Worm (Caenorhabditis elegans) whole organism, L2 larva: ENCODE data around the gene ndus-8.
A peak's percentile ranks its signal among the peaks of the same experiment; 100 is the strongest.

Source experiments
- C34F6.9 ChIP-seq: fragments of 150-350 bp; optimal IDR thresholded peaks from 2 replicates; lab custom pipeline; 2014; ENCODE audit warnings: missing biosample characterization, missing genetic modification characterization
- F13H6.1 ChIP-seq: sonication (generic microtip); optimal IDR thresholded peaks from 2 replicates; lab custom pipeline; 2016; ENCODE audit warnings: missing genetic modification characterization, missing compliant biosample characterization
- R02D3.7 ChIP-seq: fragments of 150-350 bp; optimal IDR thresholded peaks from 2 replicates; lab custom pipeline; 2014; ENCODE audit warnings: missing biosample characterization, missing genetic modification characterization
- Y55F3AM.14 ChIP-seq: fragments of 200-800 bp; sonication (Bioruptor generic); optimal IDR thresholded peaks from 2 replicates; lab custom pipeline; 2018; ENCODE audit warnings: mild to moderate bottlenecking, missing genetic modification characterization, missing compliant biosample characterization
- ZK546.5 ChIP-seq: sonication (generic microtip); optimal IDR thresholded peaks from 2 replicates; lab custom pipeline; 2017; ENCODE audit warnings: missing biosample characterization, missing genetic modification characterization
- aly-2 ChIP-seq: fragments of 150-350 bp; optimal IDR thresholded peaks from 2 replicates; lab custom pipeline; 2014; ENCODE audit warnings: missing biosample characterization, missing genetic modification characterization
- blmp-1 ChIP-seq: sonication (generic microtip); optimal IDR thresholded peaks from 2 replicates; lab custom pipeline; 2017; ENCODE audit warnings: missing genetic modification characterization, mild to moderate bottlenecking, missing compliant biosample characterization, antibody characterized with exemption, moderate library complexity; ENCODE audit not compliant: insufficient read depth
- ceh-16 ChIP-seq: fragments of 150-350 bp; optimal IDR thresholded peaks from 2 replicates; lab custom pipeline; 2014; ENCODE audit warnings: missing biosample characterization, missing genetic modification characterization
- ceh-82 ChIP-seq: fragments of 150-350 bp; optimal IDR thresholded peaks from 2 replicates; lab custom pipeline; 2014; ENCODE audit warnings: missing biosample characterization, missing genetic modification characterization
- crh-2 ChIP-seq: sonication (generic microtip); optimal IDR thresholded peaks from 2 replicates; lab custom pipeline; 2017; ENCODE audit warnings: missing biosample characterization, missing genetic modification characterization
- dmd-4 ChIP-seq: sonication (generic microtip); optimal IDR thresholded peaks from 2 replicates; lab custom pipeline; 2017; ENCODE audit warnings: missing biosample characterization, missing genetic modification characterization
- egl-27 ChIP-seq: sonication (generic microtip); optimal IDR thresholded peaks from 3 replicates; lab custom pipeline; 2017; ENCODE audit warnings: missing biosample characterization, missing genetic modification reagents, missing genetic modification characterization
- elt-1 ChIP-seq: fragments of 150-350 bp; optimal IDR thresholded peaks from 2 replicates; lab custom pipeline; 2014; ENCODE audit warnings: missing biosample characterization, missing genetic modification characterization
- elt-3 ChIP-seq: sonication (generic microtip); optimal IDR thresholded peaks from 2 replicates; lab custom pipeline; 2017; ENCODE audit warnings: missing biosample characterization, missing genetic modification characterization
- fos-1 ChIP-seq: fragments of 150-350 bp; optimal IDR thresholded peaks from 2 replicates; lab custom pipeline; 2014; ENCODE audit warnings: missing biosample characterization, missing genetic modification characterization
- gmeb-1 ChIP-seq: fragments of 150-350 bp; optimal IDR thresholded peaks from 2 replicates; lab custom pipeline; 2014; ENCODE audit warnings: missing biosample characterization, missing genetic modification characterization
- lin-11 ChIP-seq: fragments of 150-350 bp; sonication (generic microtip); optimal IDR thresholded peaks from 2 replicates; lab custom pipeline; 2014; ENCODE audit warnings: missing biosample characterization, missing genetic modification characterization, inconsistent platforms, mixed read lengths
- lin-13 ChIP-seq: fragments of 150-350 bp; optimal IDR thresholded peaks from 2 replicates; lab custom pipeline; 2014; ENCODE audit warnings: missing biosample characterization, missing genetic modification reagents, missing genetic modification characterization
- lin-39 ChIP-seq: fragments of 150-350 bp; optimal IDR thresholded peaks from 2 replicates; lab custom pipeline; 2014; ENCODE audit warnings: missing biosample characterization, missing genetic modification reagents, missing genetic modification characterization
- lsy-2 ChIP-seq, 2 experiments: fragments of 150-350 bp in 1 of 2; sonication (generic microtip) in 1 of 2; optimal IDR thresholded peaks; 2 replicates each; lab custom pipeline; 2014 to 2017; ENCODE audit warnings: missing biosample characterization in 2 of 2, missing genetic modification characterization in 2 of 2
- mab-5 ChIP-seq: fragments of 150-350 bp; optimal IDR thresholded peaks from 2 replicates; lab custom pipeline; 2014; ENCODE audit warnings: missing biosample characterization, missing genetic modification characterization
- mbf-1 ChIP-seq: sonication (generic microtip); optimal IDR thresholded peaks from 2 replicates; lab custom pipeline; 2017; ENCODE audit warnings: missing biosample characterization, missing genetic modification characterization
- nhr-10 ChIP-seq: sonication (generic microtip); optimal IDR thresholded peaks from 2 replicates; lab custom pipeline; 2017; ENCODE audit warnings: missing biosample characterization, missing genetic modification characterization
- nhr-11 ChIP-seq: fragments of 150-350 bp; optimal IDR thresholded peaks from 2 replicates; lab custom pipeline; 2014; ENCODE audit warnings: missing biosample characterization, missing genetic modification characterization
- nhr-129 ChIP-seq: fragments of 150-350 bp; optimal IDR thresholded peaks from 2 replicates; lab custom pipeline; 2014; ENCODE audit warnings: missing biosample characterization, missing genetic modification characterization
- nhr-21 ChIP-seq: fragments of 150-350 bp; optimal IDR thresholded peaks from 2 replicates; lab custom pipeline; 2014; ENCODE audit warnings: missing biosample characterization, missing genetic modification characterization
- nhr-23 ChIP-seq: fragments of 150-350 bp; optimal IDR thresholded peaks from 2 replicates; lab custom pipeline; 2014; ENCODE audit warnings: missing biosample characterization, missing genetic modification reagents, missing genetic modification characterization
- nhr-237 ChIP-seq: fragments of 150-350 bp; optimal IDR thresholded peaks from 2 replicates; lab custom pipeline; 2014; ENCODE audit warnings: missing biosample characterization, missing genetic modification characterization
- nhr-25 ChIP-seq: fragments of 150-350 bp; sonication (generic microtip); optimal IDR thresholded peaks from 3 replicates; lab custom pipeline; 2014; ENCODE audit warnings: missing biosample characterization, missing genetic modification characterization
- nhr-6 ChIP-seq: fragments of 150-350 bp; optimal IDR thresholded peaks from 2 replicates; lab custom pipeline; 2014; ENCODE audit warnings: missing biosample characterization, missing genetic modification characterization
- nhr-77 ChIP-seq: fragments of 150-350 bp; optimal IDR thresholded peaks from 2 replicates; lab custom pipeline; 2014; ENCODE audit warnings: missing biosample characterization, missing genetic modification characterization
- peb-1 ChIP-seq: fragments of 150-350 bp; optimal IDR thresholded peaks from 2 replicates; lab custom pipeline; 2014; ENCODE audit warnings: missing biosample characterization, missing genetic modification characterization
- sem-4 ChIP-seq: fragments of 150-350 bp; optimal IDR thresholded peaks from 2 replicates; lab custom pipeline; 2014; ENCODE audit warnings: missing biosample characterization, missing genetic modification reagents, missing genetic modification characterization
- skn-1 ChIP-seq: sonication (generic microtip); optimal IDR thresholded peaks from 2 replicates; lab custom pipeline; 2017; ENCODE audit warnings: missing biosample characterization, missing genetic modification characterization
- sma-3 ChIP-seq: sonication (generic microtip); optimal IDR thresholded peaks from 2 replicates; lab custom pipeline; 2016; ENCODE audit warnings: missing genetic modification reagents, missing genetic modification characterization, missing compliant biosample characterization
- sma-9 ChIP-seq, 2 experiments: fragments of 150-350 bp in 1 of 2; sonication (generic microtip) in 1 of 2; optimal IDR thresholded peaks; 2 replicates each; lab custom pipeline; 2014 to 2016; ENCODE audit warnings: missing genetic modification characterization in 2 of 2, mild to moderate bottlenecking in 1 of 2, missing biosample characterization in 1 of 2, missing compliant biosample characterization in 1 of 2, missing genetic modification reagents in 1 of 2, moderate library complexity in 1 of 2
- snpc-4 ChIP-seq: fragments of 150-350 bp; optimal IDR thresholded peaks from 2 replicates; lab custom pipeline; 2014; ENCODE audit warnings: missing biosample characterization, missing genetic modification characterization
- unc-55 ChIP-seq: fragments of 150-350 bp; sonication (generic microtip); optimal IDR thresholded peaks from 3 replicates; lab custom pipeline; 2014; ENCODE audit warnings: missing biosample characterization, missing genetic modification reagents, missing genetic modification characterization
- unc-62 ChIP-seq: fragments of 150-350 bp; optimal IDR thresholded peaks from 2 replicates; lab custom pipeline; 2014; ENCODE audit warnings: missing biosample characterization, missing genetic modification reagents, missing genetic modification characterization
- zag-1 ChIP-seq: fragments of 150-350 bp; optimal IDR thresholded peaks from 2 replicates; lab custom pipeline; 2014; ENCODE audit warnings: missing biosample characterization, missing genetic modification characterization
- ztf-1 ChIP-seq: fragments of 200-800 bp; sonication (Bioruptor generic); conservative IDR thresholded peaks from 2 replicates; pipeline ENCODE4 v1.3.6; 2022; ENCODE audit warnings: missing genetic modification characterization, missing compliant biosample characterization
- ztf-11 ChIP-seq: sonication (generic microtip); optimal IDR thresholded peaks from 2 replicates; lab custom pipeline; 2017; ENCODE audit warnings: missing biosample characterization, missing genetic modification characterization
- ztf-4 ChIP-seq: fragments of 150-350 bp; optimal IDR thresholded peaks from 2 replicates; lab custom pipeline; 2014; ENCODE audit warnings: missing biosample characterization, missing genetic modification characterization

Gene ndus-8

DNA sequence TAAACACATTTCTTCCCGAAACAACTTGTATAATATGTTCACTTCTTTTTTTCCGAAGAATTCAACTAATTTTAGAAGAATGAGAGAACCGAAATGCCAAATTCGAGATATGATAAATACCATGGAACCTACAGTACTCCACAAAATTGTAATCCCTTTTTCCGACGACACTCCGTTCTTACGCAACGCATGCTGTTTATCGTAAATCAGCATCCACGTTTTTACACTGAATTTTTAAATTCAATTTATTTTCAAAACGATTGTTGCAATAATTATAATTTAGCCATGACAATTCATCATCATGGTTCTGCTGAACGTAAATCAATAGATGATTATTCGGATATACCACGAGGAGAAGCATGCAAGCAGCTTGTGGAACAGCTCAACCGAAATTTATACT is 47.2 kb upstream of the ndus-8 start, which contains the start of gene B0361.3:
Gene B0361.3 (plus strand): TSS at position 284 of the 400 bp plus-strand sequence.
- TF ChIP-seq nhr-237 (tag; lab: Kevin White, UChicago) (no peak), lin-13 (GFP tag; lab: Kevin White, UChicago) (no peak), zag-1 (no peak), crh-2 (peak; percentile 51), Y55F3AM.14 (GFP tag; lab: Kevin White, UChicago) (no peak), lsy-2 (tag; optimal IDR thresholded peaks at IDR 0.05; lab: Kevin White, UChicago) (peak in 1 of 2 experiments; percentile 68), ceh-82 (tag; lab: Kevin White, UChicago) (no peak), unc-55 (GFP tag; lab: Kevin White, UChicago) (peak; percentile 4)

- peak; percentile 35 for TF ChIP-seq nhr-21 (tag; lab: Kevin White, UChicago)
- peak; percentile 76 for TF ChIP-seq crh-2
- TF ChIP-seq snpc-4 = peak; percentile 99
- no peak for TF ChIP-seq ztf-1 (GFP tag; lab: Robert Waterston, UW)
- no peak for TF ChIP-seq ceh-16 (tag; lab: Kevin White, UChicago)
- TF ChIP-seq blmp-1 = no peak
- TF ChIP-seq sem-4 = no peak
- no peak for TF ChIP-seq mab-5
- TF ChIP-seq nhr-129 (tag; lab: Kevin White, UChicago) = peak; percentile 83
- TF ChIP-seq ceh-82 (tag; lab: Kevin White, UChicago) = no peak
- TF ChIP-seq elt-1 (tag; lab: Kevin White, UChicago) = no peak
- TF ChIP-seq gmeb-1 (tag; lab: Kevin White, UChicago) = peak; percentile 88
- TF ChIP-seq nhr-25 (tag; lab: Kevin White, UChicago) = no peak
- peak; percentile 67 to 69 for TF ChIP-seq lsy-2 (tag; optimal IDR thresholded peaks at IDR 0.05; lab: Kevin White, UChicago)
- peak; percentile 35 for TF ChIP-seq nhr-77 (tag; lab: Kevin White, UChicago)
- peak; percentile 75 for TF ChIP-seq sma-9 (GFP tag; optimal IDR thresholded peaks at IDR 0.05; lab: Kevin White, UChicago)
- no peak for TF ChIP-seq sma-9 (tag; optimal IDR thresholded peaks at IDR 0.05; lab: Kevin White, UChicago)
- peak; percentile 16 for TF ChIP-seq nhr-6 (tag; lab: Kevin White, UChicago)
- TF ChIP-seq mbf-1 (tag; lab: Kevin White, UChicago) = no peak
- peak; percentile 44 for TF ChIP-seq dmd-4 (tag; lab: Kevin White, UChicago)
- no peak for TF ChIP-seq elt-3 (tag; lab: Kevin White, UChicago)
- no peak for TF ChIP-seq nhr-237 (tag; lab: Kevin White, UChicago)
- peak; percentile 39 for TF ChIP-seq unc-55 (GFP tag; lab: Kevin White, UChicago)
- TF ChIP-seq C34F6.9 (tag; lab: Kevin White, UChicago) = peak; percentile 39
- peak; percentile 34 for TF ChIP-seq sma-3 (GFP tag; lab: Kevin White, UChicago)
- TF ChIP-seq nhr-23 (tag; lab: Kevin White, UChicago) = no peak
- TF ChIP-seq peb-1 = no peak
- TF ChIP-seq ztf-11 = no peak
- TF ChIP-seq skn-1 (tag; lab: Kevin White, UChicago) = no peak
- no peak for TF ChIP-seq lin-13 (GFP tag; lab: Kevin White, UChicago)
- TF ChIP-seq fos-1 (tag; lab: Kevin White, UChicago) = peak; percentile 43
- TF ChIP-seq lin-11 = peak; percentile 43
- TF ChIP-seq ZK546.5 = no peak
- no peak for TF ChIP-seq ztf-4
- TF ChIP-seq, all 48 proteins: peak for 15
Observed at ce11 chrIII:7278491-7278890, 44.5 kb upstream of the ndus-8 start.

DNA sequence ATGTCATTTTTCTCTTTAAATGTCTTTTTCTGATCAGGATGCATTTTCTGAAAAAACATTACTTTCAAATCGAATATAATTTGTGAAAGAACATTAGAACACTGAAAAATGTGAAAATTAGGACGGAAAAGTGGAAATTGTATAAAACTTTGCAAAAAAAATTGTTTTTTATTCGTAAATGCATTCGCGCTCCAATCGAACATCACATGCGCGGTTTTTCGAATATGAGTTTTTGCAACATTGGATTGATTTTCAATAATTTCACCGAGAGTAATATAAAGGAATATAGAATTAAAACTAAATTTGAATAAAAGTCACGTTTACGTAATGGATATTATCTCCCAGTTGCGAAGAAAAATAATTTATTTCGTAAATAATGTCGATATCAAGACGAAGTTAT is 43.2 kb upstream of the ndus-8 start, which contains the start of the genes spot-1 and B0361.11:
Gene spot-1 (minus strand): TSS at position 47 of the 400 bp plus-strand sequence.
Gene B0361.11 (plus strand): TSS at position 372 of the 400 bp plus-strand sequence.
- TF ChIP-seq mbf-1 (tag; lab: Kevin White, UChicago) (no peak), nhr-11 (tag; lab: Kevin White, UChicago) (no peak), lin-39 (tag; lab: Kevin White, UChicago) (no peak), elt-1 (tag; lab: Kevin White, UChicago) (no peak), egl-27 (no peak), lsy-2 (tag; optimal IDR thresholded peaks at IDR 0.05; lab: Kevin White, UChicago) (peak; percentile 55 to 88), Y55F3AM.14 (GFP tag; lab: Kevin White, UChicago) (no peak), F13H6.1 (tag; lab: Kevin White, UChicago) (no peak), snpc-4 (peak; percentile 59), peb-1 (no peak), nhr-25 (tag; lab: Kevin White, UChicago) (peak; percentile 28), sma-3 (GFP tag; lab: Kevin White, UChicago) (peak; percentile 38), crh-2 (peak; percentile 58), blmp-1 (peak; percentile 32), nhr-129 (tag; lab: Kevin White, UChicago) (peak; percentile 36), unc-62 (GFP tag; lab: Kevin White, UChicago) (no peak), skn-1 (tag; lab: Kevin White, UChicago) (no peak), ceh-16 (tag; lab: Kevin White, UChicago) (no peak), nhr-21 (tag; lab: Kevin White, UChicago) (peak; percentile 42), C34F6.9 (tag; lab: Kevin White, UChicago) (peak; percentile 80), sma-9 (GFP tag; optimal IDR thresholded peaks at IDR 0.05; lab: Kevin White, UChicago) (peak; percentile 39), sma-9 (tag; optimal IDR thresholded peaks at IDR 0.05; lab: Kevin White, UChicago) (no peak), dmd-4 (tag; lab: Kevin White, UChicago) (no peak), nhr-23 (tag; lab: Kevin White, UChicago) (no peak), mab-5 (no peak), ztf-4 (no peak), lin-11 (no peak), R02D3.7 (no peak), unc-55 (GFP tag; lab: Kevin White, UChicago) (peak; percentile 79), gmeb-1 (tag; lab: Kevin White, UChicago) (peak; percentile 99), nhr-6 (tag; lab: Kevin White, UChicago) (peak; percentile 6), aly-2 (no peak), nhr-10 (tag; lab: Kevin White, UChicago) (no peak), ZK546.5 (no peak), nhr-237 (tag; lab: Kevin White, UChicago) (no peak), lin-13 (GFP tag; lab: Kevin White, UChicago) (peak; percentile 59), ztf-1 (GFP tag; lab: Robert Waterston, UW) (no peak)
